Worm (Caenorhabditis elegans) whole organism, late embryonic: Measurements from ENCODE around the gene Y32B12B.4.

Experiments used
- C08G9.2 ChIP-seq: sonication (generic microtip); optimal IDR thresholded peaks from 2 replicates; lab custom pipeline; 2016; ENCODE audit warnings: mild to moderate bottlenecking, missing genetic modification characterization, moderate library complexity, missing compliant biosample characterization
- C38D4.7 ChIP-seq: fragments of 200-800 bp; sonication (Bioruptor generic); optimal IDR thresholded peaks from 2 replicates; lab custom pipeline; 2018; ENCODE audit warnings: mild to moderate bottlenecking, missing genetic modification characterization, moderate library complexity, missing compliant biosample characterization
- K02D7.2 ChIP-seq: sonication (generic microtip); optimal IDR thresholded peaks from 2 replicates; lab custom pipeline; 2017; ENCODE audit warnings: mild to moderate bottlenecking, missing genetic modification characterization, missing compliant biosample characterization
- K09A11.1 ChIP-seq: sonication (generic microtip); optimal IDR thresholded peaks from 2 replicates; lab custom pipeline; 2017; ENCODE audit warnings: antibody characterized with exemption, mild to moderate bottlenecking, missing genetic modification characterization, missing compliant biosample characterization; ENCODE audit not compliant: insufficient read depth
- T23F11.4 ChIP-seq: fragments of 200-800 bp; sonication (Bioruptor generic); optimal IDR thresholded peaks from 2 replicates; lab custom pipeline; 2018; ENCODE audit warnings: mild to moderate bottlenecking, missing genetic modification characterization, missing compliant biosample characterization
- ama-1 ChIP-seq: fragments of 150-350 bp; optimal IDR thresholded peaks from 2 replicates; lab custom pipeline; 2014
- ceh-14 ChIP-seq: sonication (generic microtip); optimal IDR thresholded peaks from 2 replicates; lab custom pipeline; 2016; ENCODE audit warnings: missing genotype, missing genetic modification characterization, missing compliant biosample characterization
- ceh-18 ChIP-seq: sonication (generic microtip); optimal IDR thresholded peaks from 2 replicates; lab custom pipeline; 2016; ENCODE audit warnings: missing genetic modification characterization, missing compliant biosample characterization
- ceh-2 ChIP-seq: sonication (generic microtip); optimal IDR thresholded peaks from 2 replicates; lab custom pipeline; 2016; ENCODE audit warnings: missing genotype, missing genetic modification characterization, missing compliant biosample characterization
- ceh-24 ChIP-seq: sonication (generic microtip); optimal IDR thresholded peaks from 2 replicates; lab custom pipeline; 2016; ENCODE audit warnings: mild to moderate bottlenecking, missing genetic modification characterization, missing compliant biosample characterization
- ceh-34 ChIP-seq: sonication (generic microtip); optimal IDR thresholded peaks from 2 replicates; lab custom pipeline; 2016; ENCODE audit warnings: mild to moderate bottlenecking, missing genetic modification characterization, missing compliant biosample characterization
- ceh-45 ChIP-seq: fragments of 200-800 bp; sonication (Bioruptor generic); IDR thresholded peaks from 2 replicates; pipeline ENCODE4 v1.3.6; 2022; ENCODE audit warnings: missing genetic modification reagents, missing genetic modification characterization, missing compliant biosample characterization
- ceh-6 ChIP-seq: fragments of 200-800 bp; sonication (Bioruptor generic); optimal IDR thresholded peaks from 2 replicates; lab custom pipeline; 2018; ENCODE audit warnings: mild to moderate bottlenecking, missing genetic modification characterization, missing compliant biosample characterization
- dmd-4 ChIP-seq: sonication (generic microtip); optimal IDR thresholded peaks from 2 replicates; lab custom pipeline; 2016; ENCODE audit warnings: borderline replicate concordance, missing genetic modification characterization, missing compliant biosample characterization
- dve-1 ChIP-seq: sonication (generic microtip); optimal IDR thresholded peaks from 2 replicates; lab custom pipeline; 2017; ENCODE audit warnings: antibody characterized with exemption, mild to moderate bottlenecking, missing genetic modification characterization, missing compliant biosample characterization
- elt-2 ChIP-seq: sonication (generic microtip); optimal IDR thresholded peaks from 2 replicates; lab custom pipeline; 2016; ENCODE audit warnings: missing genetic modification reagents, missing genetic modification characterization, missing compliant biosample characterization
- ets-4 ChIP-seq: sonication (generic microtip); optimal IDR thresholded peaks from 2 replicates; lab custom pipeline; 2016; ENCODE audit warnings: missing genetic modification characterization, missing compliant biosample characterization
- eyg-1 ChIP-seq: sonication (generic microtip); optimal IDR thresholded peaks from 2 replicates; lab custom pipeline; 2016; ENCODE audit warnings: missing genotype, missing genetic modification characterization, missing compliant biosample characterization
- fax-1 ChIP-seq: sonication (generic microtip); optimal IDR thresholded peaks from 2 replicates; lab custom pipeline; 2016; ENCODE audit warnings: missing genotype, missing genetic modification characterization, missing compliant biosample characterization
- fkh-10 ChIP-seq: fragments of 150-350 bp; optimal IDR thresholded peaks from 2 replicates; lab custom pipeline; 2014; ENCODE audit warnings: missing biosample characterization, missing genetic modification reagents, missing genetic modification characterization
- fkh-6 ChIP-seq: sonication (generic microtip); optimal IDR thresholded peaks from 2 replicates; lab custom pipeline; 2016; ENCODE audit warnings: missing genetic modification characterization, missing compliant biosample characterization
- gmeb-2 ChIP-seq: sonication (generic microtip); optimal IDR thresholded peaks from 2 replicates; lab custom pipeline; 2016; ENCODE audit warnings: missing genetic modification characterization, inconsistent platforms, missing compliant biosample characterization
- hlh-13 ChIP-seq: fragments of 200-800 bp; sonication (Bioruptor generic); optimal IDR thresholded peaks from 2 replicates; lab custom pipeline; 2018; ENCODE audit warnings: mild to moderate bottlenecking, missing genetic modification characterization, missing compliant biosample characterization
- hlh-15 ChIP-seq: sonication (generic microtip); optimal IDR thresholded peaks from 2 replicates; lab custom pipeline; 2016; ENCODE audit warnings: missing genetic modification characterization, missing compliant biosample characterization
- lim-6 ChIP-seq: sonication (generic microtip); optimal IDR thresholded peaks from 2 replicates; lab custom pipeline; 2016; ENCODE audit warnings: missing genetic modification characterization, missing compliant biosample characterization
- lin-11 ChIP-seq: fragments of 200-800 bp; sonication (Bioruptor generic); optimal IDR thresholded peaks from 2 replicates; lab custom pipeline; 2018; ENCODE audit warnings: mild to moderate bottlenecking, missing genetic modification characterization, missing compliant biosample characterization
- mec-3 ChIP-seq: sonication (generic microtip); optimal IDR thresholded peaks from 2 replicates; lab custom pipeline; 2016; ENCODE audit warnings: borderline replicate concordance, missing genetic modification characterization, missing compliant biosample characterization
- nfya-1 ChIP-seq: sonication (generic microtip); optimal IDR thresholded peaks from 2 replicates; lab custom pipeline; 2017; ENCODE audit warnings: missing genetic modification characterization, mild to moderate bottlenecking, missing compliant biosample characterization, antibody characterized with exemption, moderate library complexity
- nhr-232 ChIP-seq: sonication (generic microtip); optimal IDR thresholded peaks from 2 replicates; lab custom pipeline; 2016; ENCODE audit warnings: missing genetic modification characterization, missing compliant biosample characterization
- npax-4 ChIP-seq: sonication (generic microtip); optimal IDR thresholded peaks from 2 replicates; lab custom pipeline; 2016; ENCODE audit warnings: missing genetic modification characterization, missing compliant biosample characterization
- odd-2 ChIP-seq: sonication (generic microtip); optimal IDR thresholded peaks from 2 replicates; lab custom pipeline; 2017; ENCODE audit warnings: antibody characterized with exemption, mild to moderate bottlenecking, missing genetic modification characterization, missing compliant biosample characterization
- pag-3 ChIP-seq: sonication (generic microtip); optimal IDR thresholded peaks from 2 replicates; lab custom pipeline; 2016; ENCODE audit warnings: missing compliant biosample characterization, missing genetic modification characterization, borderline replicate concordance
- pha-2 ChIP-seq: sonication (generic microtip); optimal IDR thresholded peaks from 2 replicates; lab custom pipeline; 2017; ENCODE audit warnings: mild to moderate bottlenecking, missing genetic modification characterization, missing compliant biosample characterization
- pha-4 ChIP-seq: fragments of 150-350 bp; optimal IDR thresholded peaks from 2 replicates; lab custom pipeline; 2018; ENCODE audit warnings: missing biosample characterization, missing genetic modification reagents, missing genetic modification characterization
- pros-1 ChIP-seq: fragments of 150-350 bp; optimal IDR thresholded peaks from 2 replicates; lab custom pipeline; 2014; ENCODE audit warnings: missing biosample characterization, missing genetic modification reagents, missing genetic modification characterization
- sdc-2 ChIP-seq: sonication (generic microtip); optimal IDR thresholded peaks from 2 replicates; lab custom pipeline; 2016; ENCODE audit warnings: missing genotype, missing genetic modification characterization, missing compliant biosample characterization
- sox-2 ChIP-seq: fragments of 200-800 bp; sonication (Bioruptor generic); IDR thresholded peaks from 2 replicates; pipeline ENCODE4 v1.3.6; 2022; ENCODE audit warnings: missing genetic modification reagents, missing genetic modification characterization, missing compliant biosample characterization
- sox-4 ChIP-seq: sonication (generic microtip); optimal IDR thresholded peaks from 2 replicates; lab custom pipeline; 2017; ENCODE audit warnings: mild to moderate bottlenecking, missing genetic modification characterization, inconsistent platforms, missing compliant biosample characterization
- tbx-2 ChIP-seq: sonication (generic microtip); optimal IDR thresholded peaks from 2 replicates; lab custom pipeline; 2016; ENCODE audit warnings: missing genetic modification characterization, missing compliant biosample characterization
- tbx-7 ChIP-seq: sonication (generic microtip); optimal IDR thresholded peaks from 2 replicates; lab custom pipeline; 2016; ENCODE audit warnings: missing genotype, missing genetic modification characterization, missing compliant biosample characterization
- ttx-3 ChIP-seq: sonication (generic microtip); optimal IDR thresholded peaks from 2 replicates; lab custom pipeline; 2016; ENCODE audit warnings: missing genetic modification reagents, missing genetic modification characterization, missing compliant biosample characterization
- unc-3 ChIP-seq, 2 experiments: fragments of 200-800 bp in 1 of 2; sonication (Bioruptor generic) in 1 of 2; sonication (generic microtip) in 1 of 2; conservative IDR thresholded peaks in 1 of 2; optimal IDR thresholded peaks in 1 of 2; 2 replicates each; pipeline versions ENCODE4 v1.3.6 to Lab custom; 2016 to 2022; ENCODE audit warnings: missing compliant biosample characterization in 2 of 2, missing genetic modification characterization in 2 of 2, missing genetic modification reagents in 1 of 2
- unc-42 ChIP-seq: sonication (generic microtip); optimal IDR thresholded peaks from 2 replicates; lab custom pipeline; 2016; ENCODE audit warnings: missing genotype, missing genetic modification characterization, missing compliant biosample characterization
- zip-5 ChIP-seq: sonication (generic microtip); optimal IDR thresholded peaks from 2 replicates; lab custom pipeline; 2016; ENCODE audit warnings: missing genetic modification characterization, missing compliant biosample characterization

The Y32B12B.4 gene

ce11 chrV:16588428-16588827 lies 35.3 kb downstream of the Y32B12B.4 start, which contains the start of gene srw-73:
Gene srw-73, minus strand, starts transcription at chrV:16588528.
- no peak for TF ChIP-seq zip-5 (tag; lab: Kevin White, UChicago)
- no peak for TF ChIP-seq ceh-34 (tag; lab: Kevin White, UChicago)
- TF ChIP-seq unc-3 (GFP tag; conservative IDR thresholded peaks at IDR 0.05; lab: Robert Waterston, UW): no peak
- TF ChIP-seq unc-3 (tag; optimal IDR thresholded peaks at IDR 0.05; lab: Kevin White, UChicago): no peak

ce11 chrV:16589488-16589887 lies 36.4 kb downstream of the Y32B12B.4 start:
- TF ChIP-seq elt-2 (tag; lab: Kevin White, UChicago) (no peak), unc-42 (tag; lab: Kevin White, UChicago) (no peak), lin-11 (tag; lab: Kevin White, UChicago) (no peak), ama-1 (lab: Kevin White, UChicago) (no peak), odd-2 (no peak), ceh-6 (GFP tag; lab: Kevin White, UChicago) (no peak), ceh-14 (tag; lab: Kevin White, UChicago) (no peak), tbx-7 (tag; lab: Kevin White, UChicago) (no peak), sox-4 (tag; lab: Kevin White, UChicago) (no peak), pha-4 (tag; lab: Kevin White, UChicago) (no peak), pag-3 (no peak), T23F11.4 (GFP tag; lab: Kevin White, UChicago) (no peak), K02D7.2 (tag; lab: Kevin White, UChicago) (no peak), hlh-13 (no peak), eyg-1 (no peak)

ce11 chrV:16591992-16592798 lies 39.1 kb downstream of the Y32B12B.4 start, which contains the start of gene srh-269:
Gene srh-269, minus strand, starts transcription at chrV:16592042.
- no peak for TF ChIP-seq sox-2
- TF ChIP-seq tbx-2 (tag; lab: Kevin White, UChicago): peak; percentile 43
- peak; percentile 46 for TF ChIP-seq ttx-3 (tag; lab: Kevin White, UChicago)
- no peak for TF ChIP-seq pros-1 (tag; lab: Kevin White, UChicago)
- TF ChIP-seq dmd-4 (tag; lab: Kevin White, UChicago): peak; percentile 20
- TF ChIP-seq mec-3 (tag; lab: Kevin White, UChicago): no peak
- no peak for TF ChIP-seq ceh-45 (GFP tag; lab: Robert Waterston, UW)
- peak; percentile 74 for TF ChIP-seq ceh-14 (tag; lab: Kevin White, UChicago)
- TF ChIP-seq nfya-1 (tag; lab: Kevin White, UChicago): peak; percentile 61
- TF ChIP-seq fkh-6: peak; percentile 67
- no peak for TF ChIP-seq odd-2
- peak; percentile 50 for TF ChIP-seq K02D7.2 (tag; lab: Kevin White, UChicago)
- TF ChIP-seq hlh-15: peak; percentile 49
- TF ChIP-seq ceh-34 (tag; lab: Kevin White, UChicago): peak; percentile 68
- TF ChIP-seq fkh-10 (GFP tag; lab: Kevin White, UChicago): no peak
- peak; percentile 18 for TF ChIP-seq npax-4
- peak; percentile 69 for TF ChIP-seq ceh-6 (GFP tag; lab: Kevin White, UChicago)
- TF ChIP-seq sdc-2 (tag; lab: Kevin White, UChicago): peak; percentile 38
- TF ChIP-seq ets-4: no peak
- no peak for TF ChIP-seq ceh-24 (tag; lab: Kevin White, UChicago)
- peak; percentile 71 for TF ChIP-seq gmeb-2 (tag; lab: Kevin White, UChicago)
- no peak for TF ChIP-seq pha-4 (tag; lab: Kevin White, UChicago)
- TF ChIP-seq sox-4 (tag; lab: Kevin White, UChicago): peak; percentile 58
- TF ChIP-seq ceh-18 (tag; lab: Kevin White, UChicago): peak; percentile 56
- TF ChIP-seq ama-1 (lab: Kevin White, UChicago): no peak
- TF ChIP-seq pha-2 (tag; lab: Kevin White, UChicago): peak; percentile 70
- TF ChIP-seq K09A11.1 (tag; lab: Kevin White, UChicago): peak; percentile 10
- TF ChIP-seq hlh-13: peak; percentile 64
- peak; percentile 15 for TF ChIP-seq fax-1 (tag; lab: Kevin White, UChicago)
- peak; percentile 70 for TF ChIP-seq C38D4.7 (GFP tag; lab: Kevin White, UChicago)
- peak; percentile 73 for TF ChIP-seq elt-2 (tag; lab: Kevin White, UChicago)
- peak; percentile 53 for TF ChIP-seq nhr-232 (tag; lab: Kevin White, UChicago)
- TF ChIP-seq dve-1 (tag; lab: Kevin White, UChicago): peak; percentile 62
- TF ChIP-seq C08G9.2 (tag; lab: Kevin White, UChicago): peak; percentile 61
- peak; percentile 23 for TF ChIP-seq lim-6 (tag; lab: Kevin White, UChicago)
- TF ChIP-seq ceh-2 (tag; lab: Kevin White, UChicago): peak; percentile 50
